Worm (Caenorhabditis elegans): ENCODE measurements around the gene tbc-11.

DNA sequence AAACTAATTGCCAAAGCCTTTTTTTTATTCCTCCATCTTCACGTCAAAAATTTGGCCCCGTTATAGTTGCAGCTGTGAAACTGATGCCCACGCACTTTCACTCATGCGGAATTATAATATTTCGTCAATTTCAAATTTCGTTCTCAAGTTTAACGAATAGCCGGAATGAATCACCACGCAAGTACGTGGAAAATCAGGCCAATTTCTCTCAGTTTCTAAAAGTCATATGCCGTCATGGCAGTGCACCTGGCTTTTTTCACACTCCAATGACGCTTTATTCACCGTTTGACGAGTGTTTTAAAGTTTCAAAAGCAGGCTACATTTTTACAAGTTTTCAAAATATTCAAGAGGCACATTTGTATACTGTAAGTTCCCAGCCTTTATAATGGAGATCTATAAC, 23.1 kb downstream of the tbc-11 start:
- TF ChIP-seq dao-5 (tag; optimal IDR thresholded peaks at IDR 0.05) (no peak), him-1 (tag; optimal IDR thresholded peaks at IDR 0.05) (no peak)
